Fruit fly (Drosophila melanogaster): Measurements from ENCODE around the gene CG31638.

DNA sequence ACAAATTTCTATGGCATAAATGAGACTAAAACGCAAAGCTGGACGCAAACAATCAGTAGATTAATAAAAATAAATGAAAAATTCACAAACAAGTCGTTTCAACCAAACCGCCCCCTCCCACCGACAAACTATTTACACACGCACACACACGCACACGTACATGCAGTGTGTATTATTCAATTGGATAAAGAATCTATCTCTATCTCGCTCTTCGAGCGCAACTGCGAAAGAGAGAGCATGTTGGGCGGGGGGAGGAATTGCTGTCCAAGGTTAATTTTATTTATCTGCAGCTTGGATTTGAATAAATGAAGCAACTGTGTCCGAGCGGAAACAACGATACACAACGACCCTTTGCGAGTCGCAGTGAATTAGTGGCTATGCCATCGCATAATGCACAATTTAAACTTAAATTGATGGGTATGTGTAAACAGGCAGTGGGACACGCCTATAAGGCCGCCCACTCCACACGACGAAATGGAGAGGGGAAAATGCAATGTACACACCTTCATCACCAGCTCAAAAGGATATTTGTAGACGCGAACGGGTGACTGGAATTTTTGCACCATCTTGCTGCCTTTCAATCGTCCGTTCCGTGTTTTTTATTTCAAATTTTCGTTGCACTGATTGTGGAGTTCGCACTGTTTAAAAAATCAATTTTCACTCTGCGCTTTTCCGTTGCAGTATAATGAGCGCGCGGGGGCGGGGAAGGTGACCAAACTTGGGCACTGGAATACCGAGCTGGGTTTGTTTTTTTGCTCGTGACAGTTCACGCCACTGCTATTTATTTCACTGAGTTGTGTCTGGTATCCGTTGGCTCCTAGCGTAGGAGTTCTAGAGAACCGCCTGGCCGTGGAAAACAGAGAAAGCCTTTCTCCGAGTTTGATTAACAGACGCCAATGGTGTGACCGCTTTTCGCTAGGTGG lies 35.6 kb upstream of the CG31638 start, which contains the start of gene retm:
- TF ChIP-seq kay (GFP tag; ENCODE audit: borderline replicate concordance) (no peak), CG5204 (GFP tag; optimal IDR thresholded peaks at IDR 0.05) (no peak), bab1 (GFP tag; optimal IDR thresholded peaks at IDR 0.05) (no peak), CG14711 (tag; optimal IDR thresholded peaks at IDR 0.05) (no peak), CG7045 (GFP tag; optimal IDR thresholded peaks at IDR 0.05) (no peak), cnc (optimal IDR thresholded peaks at IDR 0.05) (no peak)
